Fruit fly (Drosophila melanogaster) whole organism, prepupa: ENCODE data around the gene CG6678.

Experiments used
- Blimp-1 ChIP-seq: fragments of 200-800 bp; sonication (Bioruptor generic); optimal IDR thresholded peaks from 3 replicates; lab custom pipeline; 2017; ENCODE audit warnings: missing biosample characterization, missing genetic modification characterization, mild to moderate bottlenecking, moderate library complexity, missing genetic modification reagents
- CG10631 ChIP-seq: fragments of 200-800 bp; sonication (Bioruptor generic); optimal IDR thresholded peaks from 2 replicates; lab custom pipeline; 2016; ENCODE audit warnings: missing biosample characterization, missing genetic modification characterization
- CG10669 ChIP-seq: fragments of 200-800 bp; sonication (Bioruptor generic); optimal IDR thresholded peaks from 3 replicates; lab custom pipeline; 2018; ENCODE audit warnings: missing biosample characterization, mild to moderate bottlenecking, missing genetic modification characterization, moderate library complexity
- CG11294 ChIP-seq: fragments of 200-800 bp; sonication (Bioruptor generic); IDR thresholded peaks from 2 replicates; pipeline ENCODE4 v1.3.6; 2022; ENCODE audit warnings: missing biosample characterization, missing genetic modification characterization
- CG11902 ChIP-seq: fragments of 200-800 bp; sonication (Bioruptor generic); optimal IDR thresholded peaks from 3 replicates; lab custom pipeline; 2016; ENCODE audit warnings: missing biosample characterization, missing genetic modification characterization
- CG3032 ChIP-seq: fragments of 200-800 bp; optimal IDR thresholded peaks from 2 replicates; lab custom pipeline; 2019; ENCODE audit warnings: missing biosample characterization, mild to moderate bottlenecking, missing genetic modification characterization, moderate library complexity
- CG31627 ChIP-seq: fragments of 200-800 bp; sonication (Bioruptor generic); optimal IDR thresholded peaks from 3 replicates; lab custom pipeline; 2016; ENCODE audit warnings: missing biosample characterization, missing genetic modification characterization
- CG34406 ChIP-seq: fragments of 200-800 bp; sonication (Bioruptor generic); optimal IDR thresholded peaks from 3 replicates; lab custom pipeline; 2016; ENCODE audit warnings: missing biosample characterization, missing genetic modification characterization
- CG3919 ChIP-seq: fragments of 200-800 bp; sonication (Bioruptor generic); optimal IDR thresholded peaks from 3 replicates; lab custom pipeline; 2016; ENCODE audit warnings: missing biosample characterization, missing genetic modification characterization
- CG4318 ChIP-seq: fragments of 200-800 bp; sonication (Bioruptor generic); optimal IDR thresholded peaks from 3 replicates; lab custom pipeline; 2017; ENCODE audit warnings: missing biosample characterization, mild to moderate bottlenecking, missing genetic modification characterization
- CG6163 ChIP-seq: fragments of 200-800 bp; sonication (Bioruptor generic); IDR thresholded peaks from 3 replicates; pipeline ENCODE4 v1.3.6; 2022; ENCODE audit warnings: missing biosample characterization, missing genetic modification characterization
- CG6276 ChIP-seq: fragments of 200-800 bp; sonication (Bioruptor generic); optimal IDR thresholded peaks from 2 replicates; lab custom pipeline; 2017; ENCODE audit warnings: missing biosample characterization, mild to moderate bottlenecking, missing genetic modification characterization
- CG6792 ChIP-seq: fragments of 200-800 bp; sonication (Bioruptor generic); optimal IDR thresholded peaks from 3 replicates; lab custom pipeline; 2016; ENCODE audit warnings: missing biosample characterization, missing genetic modification characterization
- CG8319 ChIP-seq: fragments of 200-800 bp; sonication (Bioruptor generic); optimal IDR thresholded peaks from 3 replicates; lab custom pipeline; 2016; ENCODE audit warnings: missing biosample characterization, missing genetic modification characterization
- CG8632 ChIP-seq: fragments of 200-800 bp; sonication (Bioruptor generic); optimal IDR thresholded peaks from 3 replicates; lab custom pipeline; 2016; ENCODE audit warnings: missing biosample characterization, missing genetic modification characterization
- CG9139 ChIP-seq: fragments of 200-800 bp; sonication (Bioruptor generic); optimal IDR thresholded peaks from 3 replicates; lab custom pipeline; 2017; ENCODE audit warnings: missing biosample characterization, mild to moderate bottlenecking, missing genetic modification characterization
- Eip75B ChIP-seq: fragments of 200-800 bp; sonication (Bioruptor generic); optimal IDR thresholded peaks from 3 replicates; lab custom pipeline; 2016; ENCODE audit warnings: missing biosample characterization, missing genetic modification characterization
- Eip78C ChIP-seq: fragments of 200-800 bp; sonication (Bioruptor generic); peaks from one replicate; lab custom pipeline; 2016; ENCODE audit warnings: missing biosample characterization, missing genetic modification characterization
- Eip93F ChIP-seq: fragments of 200-800 bp; sonication (Bioruptor generic); optimal IDR thresholded peaks from 2 replicates; lab custom pipeline; 2016; ENCODE audit warnings: missing biosample characterization, mild to moderate bottlenecking, missing genetic modification characterization
- Ets21C ChIP-seq: fragments of 200-800 bp; sonication (Bioruptor generic); optimal IDR thresholded peaks from 3 replicates; lab custom pipeline; 2016; ENCODE audit warnings: missing biosample characterization, missing genetic modification characterization
- Hr39 ChIP-seq: fragments of 200-800 bp; sonication (Bioruptor generic); optimal IDR thresholded peaks from 2 replicates; lab custom pipeline; 2016; ENCODE audit warnings: missing biosample characterization, missing genetic modification characterization
- Lpt ChIP-seq: fragments of 200-800 bp; sonication (Bioruptor generic); optimal IDR thresholded peaks from 3 replicates; lab custom pipeline; 2016; ENCODE audit warnings: missing biosample characterization, missing genetic modification characterization
- Met ChIP-seq: fragments of 200-800 bp; sonication (Bioruptor generic); optimal IDR thresholded peaks from 3 replicates; lab custom pipeline; 2016; ENCODE audit warnings: missing biosample characterization, missing genetic modification characterization
- Sox102F ChIP-seq: fragments of 200-800 bp; sonication (Bioruptor generic); optimal IDR thresholded peaks from 2 replicates; lab custom pipeline; 2016; ENCODE audit warnings: missing biosample characterization, mild to moderate bottlenecking, missing genetic modification characterization
- Sox14 ChIP-seq: fragments of 200-800 bp; sonication (Bioruptor generic); optimal IDR thresholded peaks from 3 replicates; lab custom pipeline; 2016; ENCODE audit warnings: missing biosample characterization, missing genetic modification characterization
- Sox15 ChIP-seq: fragments of 200-800 bp; sonication (Bioruptor generic); optimal IDR thresholded peaks from 3 replicates; lab custom pipeline; 2016; ENCODE audit warnings: missing biosample characterization, missing genetic modification characterization
- achi ChIP-seq: fragments of 200-800 bp; sonication (Bioruptor generic); optimal IDR thresholded peaks from 3 replicates; lab custom pipeline; 2016; ENCODE audit warnings: missing biosample characterization, missing genetic modification characterization
- acj6 ChIP-seq: fragments of 200-800 bp; sonication (Bioruptor generic); optimal IDR thresholded peaks from 3 replicates; lab custom pipeline; 2016; ENCODE audit warnings: missing biosample characterization, missing genetic modification characterization
- cyc ChIP-seq: fragments of 200-800 bp; sonication (Bioruptor generic); optimal IDR thresholded peaks from 3 replicates; lab custom pipeline; 2016; ENCODE audit warnings: missing biosample characterization, missing genetic modification characterization
- dac ChIP-seq: fragments of 200-800 bp; sonication (Bioruptor generic); optimal IDR thresholded peaks from 2 replicates; lab custom pipeline; 2017; ENCODE audit warnings: missing biosample characterization, mild to moderate bottlenecking, missing genetic modification characterization
- dsx ChIP-seq: fragments of 200-800 bp; optimal IDR thresholded peaks from 3 replicates; lab custom pipeline; 2019; ENCODE audit warnings: missing biosample characterization, mild to moderate bottlenecking, missing genetic modification characterization, moderate library complexity; ENCODE audit not compliant: poor library complexity, severe bottlenecking
- esn ChIP-seq: fragments of 200-800 bp; sonication (Bioruptor generic); optimal IDR thresholded peaks from 2 replicates; lab custom pipeline; 2016; ENCODE audit warnings: missing biosample characterization, mild to moderate bottlenecking, missing genetic modification characterization, moderate library complexity
- fd85E ChIP-seq: fragments of 200-800 bp; sonication (Bioruptor generic); optimal IDR thresholded peaks from 3 replicates; lab custom pipeline; 2016; ENCODE audit warnings: missing biosample characterization, missing genetic modification characterization
- fkh ChIP-seq: fragments of 200-800 bp; sonication (Bioruptor generic); optimal IDR thresholded peaks from 3 replicates; lab custom pipeline; 2017; ENCODE audit warnings: missing biosample characterization, mild to moderate bottlenecking, missing genetic modification characterization, moderate library complexity
- pdm3 ChIP-seq: fragments of 200-800 bp; sonication (Bioruptor generic); optimal IDR thresholded peaks from 3 replicates; lab custom pipeline; 2016; ENCODE audit warnings: missing biosample characterization, missing genetic modification characterization
- salr ChIP-seq, 2 experiments: fragments of 200-800 bp; sonication (Bioruptor generic); optimal IDR thresholded peaks; 3 replicates each; lab custom pipeline; 2016 to 2018; ENCODE audit warnings: missing biosample characterization in 2 of 2, missing genetic modification characterization in 2 of 2, mild to moderate bottlenecking in 1 of 2
- spab ChIP-seq: fragments of 200-800 bp; sonication (Bioruptor generic); optimal IDR thresholded peaks from 2 replicates; lab custom pipeline; 2017; ENCODE audit warnings: missing biosample characterization, mild to moderate bottlenecking, missing genetic modification characterization, missing genetic modification reagents
- topi ChIP-seq: fragments of 200-800 bp; sonication (Bioruptor generic); optimal IDR thresholded peaks from 3 replicates; lab custom pipeline; 2016; ENCODE audit warnings: missing biosample characterization, missing genetic modification characterization
- vri ChIP-seq: fragments of 200-800 bp; sonication (Bioruptor generic); optimal IDR thresholded peaks from 3 replicates; lab custom pipeline; 2016; ENCODE audit warnings: missing biosample characterization, mild to moderate bottlenecking, missing genetic modification characterization

Gene CG6678

dm6 chr3R:21853618-21854573 lies 32.9 kb upstream of the CG6678 start (continued):
- TF ChIP-seq salr (GFP tag; optimal IDR thresholded peaks at IDR 0.05; lab: Kevin White, UChicago) (no peak), dac (GFP tag; lab: Kevin White, UChicago) (no peak), cyc (peak; percentile 6), Eip75B (GFP tag; lab: Kevin White, UChicago) (peak; percentile 76), Eip93F (GFP tag; lab: Kevin White, UChicago) (peak; percentile 78), Met (GFP tag; lab: Kevin White, UChicago) (peak; percentile 34), CG3919 (GFP tag; lab: Kevin White, UChicago) (peak; percentile 50), acj6 (GFP tag; lab: Kevin White, UChicago) (no peak), CG11294 (GFP tag; lab: Robert Waterston, UW) (no peak), Sox102F (peak; percentile 52)

dm6 chr3R:21854574-21855468 lies 32.0 kb upstream of the CG6678 start:
- TF ChIP-seq salr (GFP tag; optimal IDR thresholded peaks at IDR 0.05; lab: Kevin White, UChicago) (no peak), dsx (GFP tag; lab: Kevin White, UChicago) (no peak), Eip78C (GFP tag; lab: Kevin White, UChicago) (peak; percentile 59), CG31627 (GFP tag; lab: Kevin White, UChicago) (no peak)
- TF ChIP-seq, all 60 proteins: peak for 1

dm6 chr3R:21855469-21855826 lies 31.4 kb upstream of the CG6678 start:
- no peak for TF ChIP-seq CG10669 (GFP tag; lab: Kevin White, UChicago)
- peak; percentile 19; the same call in 1 of the 3 replicates for TF ChIP-seq CG6163
- no peak for TF ChIP-seq CG3032 (tag; lab: Kevin White, UChicago)

- TF ChIP-seq esn (GFP tag; lab: Kevin White, UChicago) (peak; percentile 65), CG3032 (tag; lab: Kevin White, UChicago) (no peak), Lpt (peak; percentile 27), CG6792 (GFP tag; lab: Kevin White, UChicago) (peak; percentile 37), Eip78C (GFP tag; lab: Kevin White, UChicago) (peak; percentile 92), CG11902 (GFP tag; lab: Kevin White, UChicago) (no peak), dsx (GFP tag; lab: Kevin White, UChicago) (peak; percentile 29), Sox15 (GFP tag; lab: Kevin White, UChicago) (peak; percentile 11), Blimp-1 (GFP tag; lab: Kevin White, UChicago) (peak; percentile 99), dac (GFP tag; lab: Kevin White, UChicago) (peak; percentile 33), CG34406 (GFP tag; lab: Kevin White, UChicago) (peak; percentile 22), fd85E (GFP tag; lab: Kevin White, UChicago) (peak; percentile 1), pdm3 (peak; percentile 69), acj6 (GFP tag; lab: Kevin White, UChicago) (peak; percentile 69), Ets21C (no peak), CG9139 (no peak), topi (GFP tag; lab: Kevin White, UChicago) (peak; percentile 36), CG6276 (GFP tag; lab: Kevin White, UChicago) (peak; percentile 14), CG8319 (GFP tag; lab: Kevin White, UChicago) (no peak), Hr39 (GFP tag; lab: Kevin White, UChicago) (peak; percentile 47), CG6163 (peak; percentile 41), CG10669 (GFP tag; lab: Kevin White, UChicago) (no peak), spab (GFP tag; lab: Kevin White, UChicago) (no peak), CG8632 (GFP tag; lab: Kevin White, UChicago) (no peak), vri (peak; percentile 71), achi (peak; percentile 72), CG10631 (GFP tag; lab: Kevin White, UChicago) (peak; percentile 42), fkh (GFP tag; lab: Kevin White, UChicago) (no peak), CG4318 (peak; percentile 8), Sox14 (GFP tag; lab: Kevin White, UChicago) (peak; percentile 62)
Measured at dm6 chr3R:21856098-21856872, 30.5 kb upstream of the CG6678 start, which contains the start of gene glec. Gene glec (minus strand): TSS chr3R:21856266.
